Fruit fly (Drosophila melanogaster): ENCODE measurements around the gene CG7794.
A peak's percentile ranks its signal among the peaks of the same experiment; 100 is the strongest.

The CG7794 gene

dm6 chr3R:18029105-18029504 lies 5.6 kb downstream of the CG7794 start (continued):
- TF ChIP-seq topi (GFP tag; optimal IDR thresholded peaks at IDR 0.05) (no peak), CG3032 (tag; optimal IDR thresholded peaks at IDR 0.05) (no peak), Ets21C (GFP tag; optimal IDR thresholded peaks at IDR 0.05) (no peak), Gug (GFP tag; IDR thresholded peaks at IDR 0.05) (0 out of 2 replicates have a peak, but pooled peaks have one; percentile 14), Sox14 (GFP tag; optimal IDR thresholded peaks at IDR 0.05) (no peak), spab (GFP tag; optimal IDR thresholded peaks at IDR 0.05) (no peak), acj6 (GFP tag; optimal IDR thresholded peaks at IDR 0.05) (no peak), CG6792 (GFP tag; optimal IDR thresholded peaks at IDR 0.05) (no peak), esn (GFP tag; optimal IDR thresholded peaks at IDR 0.05) (no peak), CG8632 (GFP tag; optimal IDR thresholded peaks at IDR 0.05) (no peak), Hr38 (GFP tag; optimal IDR thresholded peaks at IDR 0.05) (no peak), cyc (GFP tag; optimal IDR thresholded peaks at IDR 0.05) (no peak), vri (GFP tag; optimal IDR thresholded peaks at IDR 0.05) (no peak), CG10631 (GFP tag; optimal IDR thresholded peaks at IDR 0.05) (no peak), fd85E (GFP tag; optimal IDR thresholded peaks at IDR 0.05) (no peak), pdm3 (GFP tag; optimal IDR thresholded peaks at IDR 0.05) (peak; percentile 11), CG8119 (GFP tag; IDR thresholded peaks at IDR 0.05) (peak; percentile 64; the same call in 2 of the 3 replicates), eg (GFP tag; IDR thresholded peaks at IDR 0.05) (peak; percentile 59; the same call in 2 of the 3 replicates), Eip93F (GFP tag; optimal IDR thresholded peaks at IDR 0.05) (no peak), CG10669 (GFP tag; optimal IDR thresholded peaks at IDR 0.05) (no peak), Eip75B (GFP tag; optimal IDR thresholded peaks at IDR 0.05) (no peak), Eip78C (GFP tag) (peak; percentile 64)

dm6 chr3R:18043579-18043978 lies 20.1 kb downstream of the CG7794 start:
- TF ChIP-seq net (GFP tag; optimal IDR thresholded peaks at IDR 0.05) (no peak), ss (GFP tag; optimal IDR thresholded peaks at IDR 0.05) (no peak), eg (GFP tag; IDR thresholded peaks at IDR 0.05) (no peak), pdm3 (GFP tag; optimal IDR thresholded peaks at IDR 0.05) (no peak), Eip78C (GFP tag) (no peak), CG6854 (GFP tag; optimal IDR thresholded peaks at IDR 0.05) (no peak)

dm6 chr3R:18049272-18050015 lies 25.9 kb downstream of the CG7794 start:
- TF ChIP-seq Ets96B (tag; optimal IDR thresholded peaks at IDR 0.05) (peak; percentile 76), Eip78C (GFP tag) (peak; percentile 93), CG8632 (GFP tag; optimal IDR thresholded peaks at IDR 0.05) (peak; percentile 51), salr (GFP tag; optimal IDR thresholded peaks at IDR 0.05) (peak in 1 of 2 experiments; percentile 79), Hr39 (GFP tag; optimal IDR thresholded peaks at IDR 0.05) (peak; percentile 33), Sox102F (GFP tag; optimal IDR thresholded peaks at IDR 0.05) (peak; percentile 0), CG3919 (GFP tag; optimal IDR thresholded peaks at IDR 0.05) (peak; percentile 71), dac (GFP tag; optimal IDR thresholded peaks at IDR 0.05) (peak; percentile 6), CG34406 (GFP tag; optimal IDR thresholded peaks at IDR 0.05) (peak; percentile 57), CG15336 (GFP tag; IDR thresholded peaks at IDR 0.05) (peak; percentile 61; the same call in 1 of the 2 replicates), CG6808 (GFP tag; optimal IDR thresholded peaks at IDR 0.05) (peak; percentile 69), CG11294 (GFP tag; IDR thresholded peaks at IDR 0.05) (no peak; the same call in 1 of the 2 replicates), spab (GFP tag; optimal IDR thresholded peaks at IDR 0.05) (peak; percentile 69), net (GFP tag; optimal IDR thresholded peaks at IDR 0.05) (peak; percentile 33), CG10631 (GFP tag; optimal IDR thresholded peaks at IDR 0.05) (peak; percentile 78), eg (GFP tag; IDR thresholded peaks at IDR 0.05) (peak; percentile 12; the same call in 1 of the 3 replicates), fd85E (GFP tag; optimal IDR thresholded peaks at IDR 0.05) (no peak), CG9139 (GFP tag; optimal IDR thresholded peaks at IDR 0.05) (peak; percentile 37), Lpt (GFP tag; optimal IDR thresholded peaks at IDR 0.05) (peak; percentile 38), CG32006 (GFP tag; optimal IDR thresholded peaks at IDR 0.05) (peak; percentile 78), CG11902 (GFP tag; optimal IDR thresholded peaks at IDR 0.05) (peak; percentile 39), CG3032 (tag; optimal IDR thresholded peaks at IDR 0.05) (peak; percentile 61), fd59A (GFP tag; optimal IDR thresholded peaks at IDR 0.05) (peak; percentile 63), Gug (GFP tag; IDR thresholded peaks at IDR 0.05) (no peak), CG31627 (GFP tag; optimal IDR thresholded peaks at IDR 0.05) (peak; percentile 11), CG16779 (tag; optimal IDR thresholded peaks at IDR 0.05) (peak; percentile 30), achi (GFP tag; optimal IDR thresholded peaks at IDR 0.05) (peak; percentile 73), svp (GFP tag) (no peak), Hr38 (GFP tag; optimal IDR thresholded peaks at IDR 0.05) (no peak), pdm3 (GFP tag; optimal IDR thresholded peaks at IDR 0.05) (peak; percentile 64), vri (GFP tag; optimal IDR thresholded peaks at IDR 0.05) (no peak), Ets21C (GFP tag; optimal IDR thresholded peaks at IDR 0.05) (no peak), esn (GFP tag; optimal IDR thresholded peaks at IDR 0.05) (peak; percentile 52), CG6276 (GFP tag; optimal IDR thresholded peaks at IDR 0.05) (peak; percentile 41)

All from whole organism, prepupa.